Worm (Caenorhabditis elegans): ENCODE data around the gene mpc-1.

ce11 chrIII:4453301-4453700 is 40.0 kb downstream of the mpc-1 start:
- TF ChIP-seq ceh-39 (tag; optimal IDR thresholded peaks at IDR 0.05) (no peak), ztf-11 (tag; optimal IDR thresholded peaks at IDR 0.05) (no peak), elt-3 (tag; optimal IDR thresholded peaks at IDR 0.05) (no peak), elt-1 (tag; optimal IDR thresholded peaks at IDR 0.05; ENCODE audit: borderline replicate concordance, insufficient read depth) (no peak), ceh-43 (GFP tag; optimal IDR thresholded peaks at IDR 0.05) (no peak), lsy-2 (tag; optimal IDR thresholded peaks at IDR 0.05) (no peak), flh-1 (GFP tag; optimal IDR thresholded peaks at IDR 0.05) (no peak), hlh-1 (tag; optimal IDR thresholded peaks at IDR 0.05) (no peak), ces-1 (GFP tag; optimal IDR thresholded peaks at IDR 0.05) (no peak)
